Fruit fly (Drosophila melanogaster): ENCODE results near the gene Ost48.

Gene Ost48

dm6 chrX:9134922-9135453 is 23.3 kb downstream of the Ost48 start, which contains the start of gene fend (continued):
- TF ChIP-seq Eip74EF (GFP tag; optimal IDR thresholded peaks at IDR 0.05) (peak in 1 of 2 experiments; percentile 18), CG6689 (GFP tag; IDR thresholded peaks at IDR 0.05) (no peak), CG9932 (GFP tag; IDR thresholded peaks at IDR 0.05) (no peak), bigmax (GFP tag; optimal IDR thresholded peaks at IDR 0.05) (no peak), tup (GFP tag; optimal IDR thresholded peaks at IDR 0.05) (no peak), ems (GFP tag; optimal IDR thresholded peaks at IDR 0.05) (no peak), CG30403 (GFP tag; optimal IDR thresholded peaks at IDR 0.05) (peak; percentile 52), Camta (GFP tag; optimal IDR thresholded peaks at IDR 0.05) (no peak), CG7745 (tag; optimal IDR thresholded peaks at IDR 0.05) (no peak), Xbp1 (GFP tag; optimal IDR thresholded peaks at IDR 0.05) (no peak), wek (GFP tag; optimal IDR thresholded peaks at IDR 0.05) (no peak), CG10462 (GFP tag; optimal IDR thresholded peaks at IDR 0.05) (no peak), CG12744 (GFP tag; optimal IDR thresholded peaks at IDR 0.05) (no peak), btn (GFP tag; optimal IDR thresholded peaks at IDR 0.05) (no peak), CG4820 (GFP tag; optimal IDR thresholded peaks at IDR 0.05) (no peak), ssp (GFP tag; IDR thresholded peaks at IDR 0.05) (no peak), sna (GFP tag; IDR thresholded peaks at IDR 0.05; ENCODE audit: partially characterized antibody) (no peak), CG2129 (GFP tag; IDR thresholded peaks at IDR 0.05; ENCODE audit: partially characterized antibody) (no peak), scrt (GFP tag; optimal IDR thresholded peaks at IDR 0.05) (peak; percentile 35), CG17359 (tag; optimal IDR thresholded peaks at IDR 0.05) (peak; percentile 11), Pdp1 (GFP tag; optimal IDR thresholded peaks at IDR 0.05) (no peak), CG12391 (tag; optimal IDR thresholded peaks at IDR 0.05) (peak; percentile 60), vfl (GFP tag; optimal IDR thresholded peaks at IDR 0.05) (no peak), nerfin-1 (tag; optimal IDR thresholded peaks at IDR 0.05) (peak; percentile 35), nom (GFP tag; optimal IDR thresholded peaks at IDR 0.05) (peak; percentile 27), dmrt11E (tag; optimal IDR thresholded peaks at IDR 0.05) (peak; percentile 13), Scr (GFP tag; IDR thresholded peaks at IDR 0.05; ENCODE audit: partially characterized antibody) (no peak), CG3281 (GFP tag; optimal IDR thresholded peaks at IDR 0.05) (peak; percentile 38), bcd (GFP tag; optimal IDR thresholded peaks at IDR 0.05) (peak; percentile 48), CG30431 (GFP tag; optimal IDR thresholded peaks at IDR 0.05) (no peak), crc (GFP tag; optimal IDR thresholded peaks at IDR 0.05) (no peak), Antp (GFP tag; optimal IDR thresholded peaks at IDR 0.05) (no peak), pros (GFP tag; optimal IDR thresholded peaks at IDR 0.05) (peak; percentile 22), CG1832 (GFP tag; optimal IDR thresholded peaks at IDR 0.05) (no peak), tio (GFP tag; optimal IDR thresholded peaks at IDR 0.05) (no peak), dm (GFP tag; optimal IDR thresholded peaks at IDR 0.05) (no peak), HmgD (GFP tag; optimal IDR thresholded peaks at IDR 0.05) (no peak), lab (GFP tag; optimal IDR thresholded peaks at IDR 0.05) (peak; percentile 8), ash1 (GFP tag; optimal IDR thresholded peaks at IDR 0.05) (no peak), sens (GFP tag) (peak; percentile 77), Oli (tag; optimal IDR thresholded peaks at IDR 0.05) (peak; percentile 24), CG11560 (tag; IDR thresholded peaks at IDR 0.05) (no peak), knrl (GFP tag; IDR thresholded peaks at IDR 0.05; ENCODE audit: partially characterized antibody) (no peak), Xrp1 (GFP tag; IDR thresholded peaks at IDR 0.05) (peak; percentile 28; the same call in 1 of the 2 replicates), CG12659 (GFP tag; optimal IDR thresholded peaks at IDR 0.05) (peak; percentile 43), ci (GFP tag; IDR thresholded peaks at IDR 0.05) (no peak), Dll (GFP tag; IDR thresholded peaks at IDR 0.05; ENCODE audit: partially characterized antibody) (no peak), Dbx (GFP tag; IDR thresholded peaks at IDR 0.05) (no peak), C15 (GFP tag; IDR thresholded peaks at IDR 0.05) (no peak), dimm (GFP tag; IDR thresholded peaks at IDR 0.05) (no peak)
